Fruit fly (Drosophila melanogaster): ENCODE measurements around the gene Best1.

Gene Best1

DNA sequence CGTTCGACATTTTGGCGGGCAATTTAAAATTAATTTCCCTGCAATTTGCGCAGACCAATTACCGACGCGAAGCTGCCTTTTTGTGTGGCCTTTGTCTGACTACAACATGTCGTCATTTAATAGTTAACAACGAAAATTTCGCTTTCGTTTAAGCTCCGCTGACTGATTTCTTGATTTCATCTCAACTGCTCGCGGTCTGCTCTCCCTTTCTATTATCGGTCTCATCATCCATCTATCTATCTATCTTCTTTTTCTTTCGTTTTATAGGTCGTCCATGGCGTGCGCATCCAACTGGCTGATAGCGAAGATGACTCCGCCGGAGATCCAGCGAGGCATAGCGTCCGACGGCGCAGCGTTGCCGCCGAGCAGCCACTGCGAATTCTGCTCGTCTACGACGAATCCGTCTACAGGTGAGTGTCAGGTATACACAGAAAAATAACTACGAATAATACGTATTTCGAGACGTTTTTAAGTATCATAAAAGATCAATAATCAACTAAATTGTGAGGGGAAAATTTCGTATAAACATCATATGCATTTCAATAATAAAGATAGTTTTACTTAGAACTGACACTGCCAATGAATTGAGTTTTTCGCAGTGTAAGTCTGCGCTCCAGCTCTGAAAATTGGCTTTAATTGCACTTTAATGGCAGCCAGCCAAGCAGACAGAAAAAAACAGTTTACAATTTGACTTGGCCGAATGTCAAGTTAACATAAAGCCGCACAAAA lies 16.2 kb downstream of the Best1 start (continued):
- peak; percentile 90 for TF ChIP-seq Blimp-1 (GFP tag; optimal IDR thresholded peaks at IDR 0.05)
- TF ChIP-seq CG15601 (tag; optimal IDR thresholded peaks at IDR 0.05), result no peak
- TF ChIP-seq dpn (GFP tag; optimal IDR thresholded peaks at IDR 0.05), result peak; percentile 10 to 27
- TF ChIP-seq CG13424 (tag; optimal IDR thresholded peaks at IDR 0.05), result peak; percentile 35
- TF ChIP-seq dysf (GFP tag; IDR thresholded peaks at IDR 0.05), result peak; percentile 65
- TF ChIP-seq sens-2 (GFP tag; IDR thresholded peaks at IDR 0.05), result 0 out of 2 replicates have a peak, but pooled peaks have one; percentile 31
- TF ChIP-seq p53 (GFP tag; optimal IDR thresholded peaks at IDR 0.05), result no peak
- TF ChIP-seq pnt (GFP tag; optimal IDR thresholded peaks at IDR 0.05), result peak; percentile 17
- peak; percentile 22 for TF ChIP-seq CG8388 (GFP tag; optimal IDR thresholded peaks at IDR 0.05)
- TF ChIP-seq CG10979 (tag; optimal IDR thresholded peaks at IDR 0.05), result peak; percentile 14
- peak; percentile 33; the same call in 1 of the 3 replicates for TF ChIP-seq Aef1 (GFP tag; IDR thresholded peaks at IDR 0.05)
- TF ChIP-seq CG14441 (GFP tag; IDR thresholded peaks at IDR 0.05), result peak; percentile 69
- peak; percentile 80 for TF ChIP-seq sens (GFP tag)
- TF ChIP-seq ken (GFP tag; IDR thresholded peaks at IDR 0.05), result 0 out of 3 replicates have a peak, but pooled peaks have one; percentile 32
- TF ChIP-seq CG30403 (GFP tag; optimal IDR thresholded peaks at IDR 0.05), result peak; percentile 48
- TF ChIP-seq tgo (GFP tag; IDR thresholded peaks at IDR 0.05), result peak; percentile 38; the same call in 2 of the 3 replicates
- TF ChIP-seq CG5953 (GFP tag; IDR thresholded peaks at IDR 0.05), result peak; percentile 49; the same call in 1 of the 2 replicates
- TF ChIP-seq CG12219 (GFP tag; optimal IDR thresholded peaks at IDR 0.05), result peak; percentile 15
- 0 out of 3 replicates have a peak, but pooled peaks have one; percentile 10 for TF ChIP-seq otp (GFP tag; IDR thresholded peaks at IDR 0.05)
- TF ChIP-seq tll (GFP tag; optimal IDR thresholded peaks at IDR 0.05), result no peak
- peak; percentile 54 for TF ChIP-seq CG6254 (GFP tag; optimal IDR thresholded peaks at IDR 0.05)
- peak; percentile 17 for TF ChIP-seq CG15514 (GFP tag; optimal IDR thresholded peaks at IDR 0.05)
- TF ChIP-seq Awh (GFP tag; IDR thresholded peaks at IDR 0.05), result 0 out of 2 replicates have a peak, but pooled peaks have one; percentile 24
- TF ChIP-seq CG11695 (GFP tag; IDR thresholded peaks at IDR 0.05), result 0 out of 3 replicates have a peak, but pooled peaks have one; percentile 12
- TF ChIP-seq grn (GFP tag; optimal IDR thresholded peaks at IDR 0.05), result peak; percentile 23
- peak; percentile 18 for TF ChIP-seq Abd-B (GFP tag; optimal IDR thresholded peaks at IDR 0.05)
- TF ChIP-seq psq (GFP tag; optimal IDR thresholded peaks at IDR 0.05), result no peak
- TF ChIP-seq CG8089 (GFP tag; optimal IDR thresholded peaks at IDR 0.05), result peak; percentile 16
- TF ChIP-seq pb (GFP tag; optimal IDR thresholded peaks at IDR 0.05), result no peak
- TF ChIP-seq CG4730 (GFP tag; IDR thresholded peaks at IDR 0.05), result peak; percentile 16; the same call in 1 of the 2 replicates
- peak; percentile 37; the same call in 1 of the 2 replicates for TF ChIP-seq ranshi (GFP tag; IDR thresholded peaks at IDR 0.05)
- TF ChIP-seq jumu (GFP tag; optimal IDR thresholded peaks at IDR 0.05), result peak; percentile 19
- TF ChIP-seq Fer1 (GFP tag; optimal IDR thresholded peaks at IDR 0.05), result peak; percentile 33
- TF ChIP-seq H2.0 (GFP tag; IDR thresholded peaks at IDR 0.05), result peak; percentile 58
- no peak for TF ChIP-seq CG8290 (GFP tag; optimal IDR thresholded peaks at IDR 0.05)
- TF ChIP-seq CG8290 (tag; optimal IDR thresholded peaks at IDR 0.05), result no peak
- peak; percentile 49; the same call in 1 of the 2 replicates for TF ChIP-seq CG14014 (GFP tag; IDR thresholded peaks at IDR 0.05)
- peak; percentile 15 for TF ChIP-seq lilli (GFP tag; optimal IDR thresholded peaks at IDR 0.05)
- TF ChIP-seq CG10462 (GFP tag; optimal IDR thresholded peaks at IDR 0.05), result no peak
- 0 out of 3 replicates have a peak, but pooled peaks have one; percentile 12 for TF ChIP-seq so (GFP tag; IDR thresholded peaks at IDR 0.05)
- no peak for TF ChIP-seq CG1792 (GFP tag; optimal IDR thresholded peaks at IDR 0.05)
- TF ChIP-seq CG1603 (tag; optimal IDR thresholded peaks at IDR 0.05), result peak; percentile 65
- TF ChIP-seq slbo (GFP tag; IDR thresholded peaks at IDR 0.05), result peak; percentile 27; the same call in 1 of the 2 replicates
- peak; percentile 34 for TF ChIP-seq phol (tag; optimal IDR thresholded peaks at IDR 0.05)
- TF ChIP-seq Ets65A (GFP tag), result peak; percentile 88
- peak; percentile 34 for TF ChIP-seq HHEX (GFP tag; optimal IDR thresholded peaks at IDR 0.05)
- peak; percentile 38; the same call in 1 of the 3 replicates for TF ChIP-seq CG14050 (GFP tag; IDR thresholded peaks at IDR 0.05)
- 0 out of 3 replicates have a peak, but pooled peaks have one; percentile 67 for TF ChIP-seq ci (GFP tag; IDR thresholded peaks at IDR 0.05)
- TF ChIP-seq CoRest (tag; optimal IDR thresholded peaks at IDR 0.05), result peak; percentile 28
